Worm (Caenorhabditis elegans) whole organism, L4 larva: ENCODE results near the gene R07B7.2.

Experiments
- F44E2.7 ChIP-seq: fragments of 200-800 bp; sonication (Bioruptor generic); IDR thresholded peaks from 2 replicates; pipeline ENCODE4 v2.1.2; 2022; ENCODE audit warnings: missing genetic modification characterization, missing compliant biosample characterization
- F49E8.2 ChIP-seq: sonication (generic microtip); optimal IDR thresholded peaks from 2 replicates; lab custom pipeline; 2016; ENCODE audit warnings: missing compliant biosample characterization, mild to moderate bottlenecking, missing genetic modification characterization, borderline replicate concordance
- R02D3.7 ChIP-seq: fragments of 150-350 bp; sonication (generic microtip); optimal IDR thresholded peaks from 3 replicates; lab custom pipeline; 2014; ENCODE audit warnings: missing biosample characterization, missing genetic modification characterization
- Y105C5A.15 ChIP-seq: fragments of 200-800 bp; sonication (Bioruptor generic); IDR thresholded peaks from 2 replicates; pipeline ENCODE4 v1.3.6; 2022; ENCODE audit warnings: missing genetic modification characterization, missing compliant biosample characterization
- aha-1 ChIP-seq: fragments of 150-350 bp; peaks from one replicate; lab custom pipeline; 2014; ENCODE audit warnings: missing biosample characterization, missing genetic modification characterization
- ceh-44 ChIP-seq: fragments of 200-800 bp; sonication (Bioruptor generic); IDR thresholded peaks from 2 replicates; pipeline ENCODE4 v1.3.6; 2022; ENCODE audit warnings: missing genetic modification reagents, missing genetic modification characterization, missing compliant biosample characterization
- ceh-82 ChIP-seq: sonication (generic microtip); optimal IDR thresholded peaks from 2 replicates; lab custom pipeline; 2017; ENCODE audit warnings: missing biosample characterization, missing genetic modification characterization
- ctbp-1 ChIP-seq: fragments of 200-800 bp; sonication (Bioruptor generic); IDR thresholded peaks from 2 replicates; pipeline ENCODE4 v1.3.6; 2022; ENCODE audit warnings: missing genetic modification reagents, missing genetic modification characterization, missing compliant biosample characterization
- daf-16 ChIP-seq, 3 experiments: sonication (generic microtip); optimal IDR thresholded peaks; 2 replicates each; lab custom pipeline; 2016 to 2017; ENCODE audit warnings: missing genetic modification characterization in 3 of 3, missing genetic modification reagents in 3 of 3, mild to moderate bottlenecking in 2 of 3, missing compliant biosample characterization in 2 of 3, missing biosample characterization in 1 of 3, moderate library complexity in 1 of 3
- dmd-6 ChIP-seq: fragments of 200-800 bp; sonication (Bioruptor generic); IDR thresholded peaks from 2 replicates; pipeline ENCODE4 v1.3.6; 2022; ENCODE audit warnings: missing genetic modification reagents, missing genetic modification characterization, missing compliant biosample characterization
- dmd-8 ChIP-seq: fragments of 200-800 bp; sonication (Bioruptor generic); IDR thresholded peaks from 2 replicates; pipeline ENCODE4 v1.3.6; 2022; ENCODE audit warnings: missing genetic modification characterization, missing compliant biosample characterization
- dmd-9 ChIP-seq: fragments of 200-800 bp; sonication (Bioruptor generic); IDR thresholded peaks from 2 replicates; pipeline ENCODE4 v1.3.6; 2022; ENCODE audit warnings: missing genetic modification reagents, missing genetic modification characterization, missing compliant biosample characterization
- duxl-1 ChIP-seq: sonication (generic microtip); optimal IDR thresholded peaks from 2 replicates; lab custom pipeline; 2016; ENCODE audit warnings: mild to moderate bottlenecking, missing genetic modification characterization, moderate library complexity, missing compliant biosample characterization; ENCODE audit not compliant: poor library complexity
- dve-1 ChIP-seq: sonication (generic microtip); optimal IDR thresholded peaks from 2 replicates; lab custom pipeline; 2017; ENCODE audit warnings: antibody characterized with exemption, mild to moderate bottlenecking, missing genetic modification characterization, missing compliant biosample characterization; ENCODE audit not compliant: insufficient read depth
- hif-1 ChIP-seq, 2 experiments: sonication (generic microtip); optimal IDR thresholded peaks; 2 replicates each; lab custom pipeline; 2016 to 2017; ENCODE audit warnings: missing compliant biosample characterization in 2 of 2, missing genetic modification characterization in 2 of 2, missing genetic modification reagents in 2 of 2, missing genotype in 2 of 2, mild to moderate bottlenecking in 1 of 2
- hlh-11 ChIP-seq: fragments of 200-800 bp; sonication (Bioruptor generic); optimal IDR thresholded peaks from 2 replicates; lab custom pipeline; 2018; ENCODE audit warnings: mild to moderate bottlenecking, missing genetic modification characterization, missing compliant biosample characterization
- hlh-30 ChIP-seq: sonication (generic microtip); optimal IDR thresholded peaks from 2 replicates; lab custom pipeline; 2017; ENCODE audit warnings: antibody characterized with exemption, mild to moderate bottlenecking, missing genetic modification characterization, missing compliant biosample characterization; ENCODE audit not compliant: insufficient read depth
- hmg-1.1 ChIP-seq: fragments of 200-800 bp; sonication (Bioruptor generic); IDR thresholded peaks from 2 replicates; pipeline ENCODE4 v1.3.6; 2022; ENCODE audit warnings: missing genetic modification reagents, missing genetic modification characterization, missing compliant biosample characterization
- lin-1 ChIP-seq: fragments of 200-800 bp; sonication (Bioruptor generic); IDR thresholded peaks from 2 replicates; pipeline ENCODE4 v1.3.6; 2022; ENCODE audit warnings: missing genetic modification reagents, missing genetic modification characterization, missing compliant biosample characterization
- lin-13 ChIP-seq: fragments of 150-350 bp; optimal IDR thresholded peaks from 2 replicates; lab custom pipeline; 2014; ENCODE audit warnings: missing biosample characterization, missing genetic modification reagents, missing genetic modification characterization
- lin-29 ChIP-seq: fragments of 200-800 bp; sonication (Bioruptor generic); IDR thresholded peaks from 2 replicates; pipeline ENCODE4 v1.3.6; 2022; ENCODE audit warnings: missing genetic modification reagents, missing genetic modification characterization, missing compliant biosample characterization
- lin-38 ChIP-seq: fragments of 200-800 bp; sonication (Bioruptor generic); IDR thresholded peaks from 2 replicates; pipeline ENCODE4 v1.3.6; 2022; ENCODE audit warnings: missing genetic modification reagents, missing genetic modification characterization, missing compliant biosample characterization
- madf-5 ChIP-seq, 2 experiments: fragments of 200-800 bp; sonication (Bioruptor generic); IDR thresholded peaks; 2 replicates each; pipeline ENCODE4 v1.3.6; 2022; ENCODE audit warnings: missing compliant biosample characterization in 2 of 2, missing genetic modification characterization in 2 of 2
- mdl-1 ChIP-seq, 2 experiments: fragments of 150-350 bp in 1 of 2; sonication (generic microtip) in 1 of 2; optimal IDR thresholded peaks; 2 replicates each; lab custom pipeline; 2014 to 2017; ENCODE audit warnings: missing biosample characterization in 2 of 2, missing genetic modification characterization in 2 of 2
- mes-2 ChIP-seq: sonication (generic microtip); optimal IDR thresholded peaks from 2 replicates; lab custom pipeline; 2016; ENCODE audit warnings: missing genotype, mild to moderate bottlenecking, missing genetic modification characterization, missing compliant biosample characterization; ENCODE audit not compliant: poor library complexity, severe bottlenecking
- mxl-2 ChIP-seq: fragments of 200-800 bp; sonication (Bioruptor generic); conservative IDR thresholded peaks from 2 replicates; pipeline ENCODE4 v1.3.6; 2022; ENCODE audit warnings: missing genetic modification reagents, missing genetic modification characterization, missing compliant biosample characterization
- nhr-10 ChIP-seq: fragments of 150-350 bp; optimal IDR thresholded peaks from 2 replicates; lab custom pipeline; 2014; ENCODE audit warnings: missing biosample characterization, missing genetic modification characterization
- nhr-102 ChIP-seq: sonication (generic microtip); optimal IDR thresholded peaks from 2 replicates; lab custom pipeline; 2016; ENCODE audit warnings: mild to moderate bottlenecking, missing genetic modification characterization, moderate library complexity, missing compliant biosample characterization
- nhr-11 ChIP-seq: fragments of 150-350 bp; optimal IDR thresholded peaks from 2 replicates; lab custom pipeline; 2014; ENCODE audit warnings: missing biosample characterization, missing genetic modification characterization
- nhr-28 ChIP-seq: fragments of 150-350 bp; optimal IDR thresholded peaks from 2 replicates; lab custom pipeline; 2014; ENCODE audit warnings: missing biosample characterization, missing genetic modification characterization
- nhr-6 ChIP-seq: fragments of 150-350 bp; optimal IDR thresholded peaks from 2 replicates; lab custom pipeline; 2014; ENCODE audit warnings: missing biosample characterization, missing genetic modification characterization
- nhr-76 ChIP-seq: fragments of 150-350 bp; optimal IDR thresholded peaks from 2 replicates; lab custom pipeline; 2014; ENCODE audit warnings: missing biosample characterization, missing genetic modification characterization
- nhr-77 ChIP-seq: fragments of 150-350 bp; optimal IDR thresholded peaks from 2 replicates; lab custom pipeline; 2014; ENCODE audit warnings: missing biosample characterization, missing genetic modification characterization
- rbr-2 ChIP-seq: sonication (generic microtip); optimal IDR thresholded peaks from 2 replicates; lab custom pipeline; 2016; ENCODE audit warnings: missing genotype, missing genetic modification characterization, missing compliant biosample characterization
- sdz-12 ChIP-seq: fragments of 200-800 bp; sonication (Bioruptor generic); optimal IDR thresholded peaks from 2 replicates; lab custom pipeline; 2018; ENCODE audit warnings: mild to moderate bottlenecking, missing genetic modification characterization, missing compliant biosample characterization
- snpc-1.2 ChIP-seq: fragments of 200-800 bp; sonication (Bioruptor generic); IDR thresholded peaks from 2 replicates; pipeline ENCODE4 v1.3.6; 2022; ENCODE audit warnings: missing genetic modification reagents, missing genetic modification characterization, missing compliant biosample characterization
- snpc-4 ChIP-seq: fragments of 150-350 bp; optimal IDR thresholded peaks from 2 replicates; lab custom pipeline; 2014; ENCODE audit warnings: missing biosample characterization, missing genetic modification characterization
- spr-1 ChIP-seq: sonication (generic microtip); optimal IDR thresholded peaks from 2 replicates; lab custom pipeline; 2016; ENCODE audit warnings: mild to moderate bottlenecking, missing genetic modification characterization, missing compliant biosample characterization
- spr-3 ChIP-seq: fragments of 200-800 bp; sonication (Bioruptor generic); optimal IDR thresholded peaks from 2 replicates; lab custom pipeline; 2018; ENCODE audit warnings: mild to moderate bottlenecking, missing genetic modification characterization, missing compliant biosample characterization
- zag-1 ChIP-seq: fragments of 150-350 bp; optimal IDR thresholded peaks from 2 replicates; lab custom pipeline; 2014; ENCODE audit warnings: missing biosample characterization, missing genetic modification characterization

Gene R07B7.2

DNA sequence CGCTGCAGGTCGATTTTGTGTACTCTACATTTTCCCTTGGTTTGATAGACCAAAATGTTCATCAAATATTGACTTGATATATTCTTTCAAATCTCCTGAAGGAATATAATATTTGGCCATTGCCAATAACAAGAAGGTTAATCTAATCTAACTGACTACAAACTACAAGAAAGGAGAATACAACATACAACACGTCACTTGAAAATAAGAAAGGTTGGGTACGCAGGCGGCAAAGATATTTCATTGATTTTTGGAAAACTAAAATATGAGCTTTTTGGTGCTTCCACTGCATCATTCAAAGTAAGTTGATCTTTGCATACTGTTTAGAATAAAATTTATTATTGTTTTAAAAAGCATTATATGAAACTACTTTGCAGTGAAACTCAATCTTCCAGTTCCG, 38.6 kb upstream of the R07B7.2 start, which contains the start of gene nhr-209:
nhr-209 (plus strand) TSS at position 27 of the 400 bp plus-strand sequence.
- TF ChIP-seq lin-13 (GFP tag; lab: Kevin White, UChicago) (no peak), nhr-28 (tag; lab: Kevin White, UChicago) (peak; percentile 82)

DNA sequence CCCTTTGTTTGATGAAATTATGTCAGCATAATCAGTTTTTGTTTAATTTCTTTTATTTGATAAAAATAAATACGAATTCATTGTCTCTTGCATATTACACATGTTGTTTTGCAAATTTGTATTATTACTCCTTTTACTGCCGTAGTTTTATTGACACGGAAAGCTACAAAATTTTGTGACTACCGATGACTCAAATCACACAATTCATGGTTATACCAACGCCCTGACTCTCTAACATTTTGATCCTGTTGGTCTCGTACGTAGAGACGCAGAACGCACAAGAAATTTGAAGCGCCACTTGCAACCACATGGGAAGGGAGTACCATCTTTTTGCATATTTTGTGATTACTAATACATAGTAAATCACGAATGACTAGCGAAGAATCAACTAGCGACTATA, 36.3 kb upstream of the R07B7.2 start, which contains the start of gene nhr-207:
nhr-207 (plus strand) TSS at position 282 of the 400 bp plus-strand sequence.
- TF ChIP-seq nhr-10 (tag; lab: Kevin White, UChicago): no peak
- TF ChIP-seq hmg-1.1 (GFP tag; lab: Robert Waterston, UW): no peak
- TF ChIP-seq Y105C5A.15 (GFP tag; lab: Robert Waterston, UW): no peak
- no peak for TF ChIP-seq duxl-1
- no peak for TF ChIP-seq ceh-82 (tag; lab: Kevin White, UChicago)
- peak; percentile 95 for TF ChIP-seq nhr-28 (tag; lab: Kevin White, UChicago)
- TF ChIP-seq F44E2.7 (GFP tag; lab: Robert Waterston, UW): no peak
- TF ChIP-seq lin-38 (GFP tag; lab: Robert Waterston, UW): no peak
- peak; percentile 54 for TF ChIP-seq nhr-102 (tag; lab: Kevin White, UChicago)
- peak; percentile 85 for TF ChIP-seq nhr-6 (tag; lab: Kevin White, UChicago)
- TF ChIP-seq hlh-11 (tag; lab: Kevin White, UChicago): peak; percentile 39
- TF ChIP-seq dmd-8 (GFP tag; lab: Robert Waterston, UW): no peak
- TF ChIP-seq F49E8.2 (tag; lab: Kevin White, UChicago): no peak
- no peak for TF ChIP-seq aha-1 (tag; lab: Kevin White, UChicago)
- no peak for TF ChIP-seq ceh-44 (GFP tag; lab: Robert Waterston, UW)
- no peak for TF ChIP-seq hif-1 (tag; optimal IDR thresholded peaks at IDR 0.05; lab: Kevin White, UChicago)
- peak in 1 of 2 experiments; percentile 71 for TF ChIP-seq mdl-1 (tag; optimal IDR thresholded peaks at IDR 0.05; lab: Kevin White, UChicago)
- TF ChIP-seq dve-1 (tag; lab: Kevin White, UChicago): peak; percentile 45
- no peak for TF ChIP-seq dmd-9 (GFP tag; lab: Robert Waterston, UW)
- no peak for TF ChIP-seq mes-2
- no peak for TF ChIP-seq mxl-2 (GFP tag; lab: Robert Waterston, UW)
- no peak for TF ChIP-seq lin-29
- TF ChIP-seq daf-16 (GFP tag; optimal IDR thresholded peaks at IDR 0.05; lab: Kevin White, UChicago): no peak
- TF ChIP-seq daf-16 (tag; optimal IDR thresholded peaks at IDR 0.05; lab: Kevin White, UChicago): peak; percentile 51
- TF ChIP-seq ctbp-1 (GFP tag; lab: Robert Waterston, UW): no peak
- TF ChIP-seq rbr-2 (tag; lab: Kevin White, UChicago): no peak
- TF ChIP-seq sdz-12 (GFP tag; lab: Kevin White, UChicago): no peak
- TF ChIP-seq nhr-76 (tag; lab: Kevin White, UChicago): no peak
- TF ChIP-seq nhr-77 (tag; lab: Kevin White, UChicago): peak; percentile 20
- peak; percentile 85 for TF ChIP-seq dmd-6 (GFP tag; lab: Robert Waterston, UW)
- no peak for TF ChIP-seq spr-3 (GFP tag; lab: Kevin White, UChicago)
- TF ChIP-seq spr-1 (tag; lab: Kevin White, UChicago): no peak
- TF ChIP-seq snpc-4: no peak
- TF ChIP-seq snpc-1.2: no peak
- TF ChIP-seq zag-1: no peak

DNA sequence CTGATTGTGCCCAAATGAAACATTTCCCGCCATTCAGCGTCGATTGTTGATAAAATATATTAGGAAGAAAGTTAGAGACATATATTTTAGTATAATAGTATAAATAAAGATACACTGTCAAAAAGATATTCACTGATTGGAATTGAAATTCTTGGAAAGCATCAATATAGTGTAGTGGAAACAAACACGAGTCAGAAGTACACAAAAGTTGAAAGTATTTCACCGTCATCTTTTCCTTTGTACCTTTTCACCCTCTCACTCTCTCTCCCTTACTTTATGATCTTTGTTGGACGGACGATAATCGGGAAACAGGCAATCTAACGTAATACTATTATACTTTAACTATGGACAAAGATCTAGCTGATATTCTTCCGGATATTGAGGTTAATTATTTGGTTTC, 34.5 kb upstream of the R07B7.2 start, which contains the start of gene nhr-208:
nhr-208 (plus strand) TSS at position 288 of the 400 bp plus-strand sequence.
- TF ChIP-seq nhr-11 (tag; lab: Kevin White, UChicago) (no peak), zag-1 (no peak), hlh-30 (tag; lab: Kevin White, UChicago) (peak; percentile 13), nhr-28 (tag; lab: Kevin White, UChicago) (peak; percentile 62), dmd-6 (GFP tag; lab: Robert Waterston, UW) (0 out of 2 replicates have a peak, but pooled peaks have one; percentile 18), dve-1 (tag; lab: Kevin White, UChicago) (peak; percentile 15), madf-5 (GFP tag; IDR thresholded peaks at IDR 0.05; lab: Robert Waterston, UW) (no peak), daf-16 (GFP tag; optimal IDR thresholded peaks at IDR 0.05; lab: Kevin White, UChicago) (no peak), daf-16 (tag; optimal IDR thresholded peaks at IDR 0.05; lab: Kevin White, UChicago) (peak; percentile 56), F44E2.7 (GFP tag; lab: Robert Waterston, UW) (no peak), lin-1 (GFP tag; lab: Robert Waterston, UW) (no peak), hif-1 (tag; optimal IDR thresholded peaks at IDR 0.05; lab: Kevin White, UChicago) (no peak), nhr-102 (tag; lab: Kevin White, UChicago) (peak; percentile 5), R02D3.7 (tag; lab: Kevin White, UChicago) (no peak)
